Worm (Caenorhabditis elegans): ENCODE measurements around the gene nspc-7.

The nspc-7 gene

DNA sequence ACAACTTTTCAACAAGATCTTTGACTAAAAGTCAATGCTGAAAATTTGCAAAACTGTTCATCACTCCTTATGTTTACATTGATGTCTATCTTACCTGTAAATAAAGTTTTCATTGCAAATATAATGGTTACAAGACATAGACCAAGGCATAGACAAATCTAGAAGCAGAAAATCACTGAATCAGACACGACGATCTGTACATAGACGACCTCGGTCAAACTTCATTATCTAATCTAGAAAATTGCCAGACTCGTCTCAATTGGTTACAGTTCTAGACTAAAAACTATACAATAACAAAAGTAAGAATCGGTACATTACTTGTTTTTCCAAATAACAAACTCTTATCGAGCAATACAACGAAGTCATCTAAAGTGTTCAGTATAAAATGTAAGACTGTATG, 40.7 kb upstream of the nspc-7 start, which contains the start of gene grd-4 (continued):
- no peak for TF ChIP-seq bed-2 (GFP tag; IDR thresholded peaks at IDR 0.05)

DNA sequence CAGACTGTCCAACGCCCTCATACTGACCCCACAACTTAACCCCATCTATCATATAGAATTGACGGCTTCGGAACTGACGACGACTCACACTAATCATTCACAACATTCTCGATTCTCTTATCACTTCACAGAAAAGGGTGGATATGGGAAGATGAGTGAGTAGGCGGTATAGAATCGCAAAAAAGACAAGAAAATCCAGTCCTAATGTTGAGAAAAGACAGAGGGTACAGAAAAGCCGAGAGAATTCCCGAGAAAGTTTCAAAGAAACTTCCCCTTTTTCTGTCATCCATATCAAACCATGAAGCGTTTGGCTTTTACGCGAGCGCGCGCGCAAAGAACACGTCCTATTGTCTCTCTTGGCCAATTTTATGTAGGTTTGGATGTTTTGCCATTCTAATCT, 37.5 kb upstream of the nspc-7 start:
- TF ChIP-seq attf-6 (GFP tag; IDR thresholded peaks at IDR 0.05) (no peak), mel-28 (tag; optimal IDR thresholded peaks at IDR 0.05; ENCODE audit: borderline replicate concordance) (no peak), ceh-91 (GFP tag; IDR thresholded peaks at IDR 0.05) (no peak), nhr-179 (tag; optimal IDR thresholded peaks at IDR 0.05) (no peak), dpff-1 (tag; optimal IDR thresholded peaks at IDR 0.05) (no peak), mes-4 (tag; optimal IDR thresholded peaks at IDR 0.05) (no peak), snpc-1.3 (tag; optimal IDR thresholded peaks at IDR 0.05; ENCODE audit: insufficient read depth) (no peak), nfyb-1 (GFP tag; IDR thresholded peaks at IDR 0.05) (no peak), egl-44 (GFP tag; IDR thresholded peaks at IDR 0.05) (no peak), let-607 (tag; optimal IDR thresholded peaks at IDR 0.05) (no peak), F57A8.1 (GFP tag; optimal IDR thresholded peaks at IDR 0.05) (no peak), F22D6.2 (tag; optimal IDR thresholded peaks at IDR 0.05) (no peak), F10E7.11 (tag; optimal IDR thresholded peaks at IDR 0.05) (no peak), Y95B8A.8 (GFP tag; IDR thresholded peaks at IDR 0.05) (no peak), ztf-22 (GFP tag; optimal IDR thresholded peaks at IDR 0.05) (no peak)

DNA sequence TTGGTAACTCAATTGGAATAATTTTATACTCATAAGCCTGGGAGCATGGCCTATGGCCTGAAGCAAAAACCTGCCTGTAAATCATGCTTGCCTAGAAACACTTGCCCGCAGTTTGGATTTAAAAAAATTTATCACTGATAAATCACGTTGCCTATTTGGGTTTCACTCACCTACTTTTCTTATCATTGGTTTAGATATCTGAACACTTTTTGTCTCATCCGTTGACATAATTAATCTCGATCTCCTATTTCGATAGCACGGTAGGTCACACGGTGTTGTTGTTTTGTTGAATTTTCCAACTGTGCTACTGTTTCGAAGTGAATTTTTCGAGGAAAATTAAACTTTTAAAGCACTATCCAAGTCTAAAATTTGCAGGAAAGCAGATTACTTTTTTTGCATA, 34.6 kb upstream of the nspc-7 start:
- TF ChIP-seq B0019.2 (GFP tag; conservative IDR thresholded peaks at IDR 0.05) (no peak), hmg-1.2 (GFP tag; IDR thresholded peaks at IDR 0.05) (no peak), snpc-1.1 (tag; optimal IDR thresholded peaks at IDR 0.05; ENCODE audit: insufficient read depth) (no peak), nfya-1 (tag; optimal IDR thresholded peaks at IDR 0.05; ENCODE audit: borderline replicate concordance, insufficient read depth) (no peak), F22D6.2 (tag; optimal IDR thresholded peaks at IDR 0.05) (no peak), unc-130 (GFP tag; optimal IDR thresholded peaks at IDR 0.05) (no peak), athp-1 (tag; optimal IDR thresholded peaks at IDR 0.05) (no peak)

DNA sequence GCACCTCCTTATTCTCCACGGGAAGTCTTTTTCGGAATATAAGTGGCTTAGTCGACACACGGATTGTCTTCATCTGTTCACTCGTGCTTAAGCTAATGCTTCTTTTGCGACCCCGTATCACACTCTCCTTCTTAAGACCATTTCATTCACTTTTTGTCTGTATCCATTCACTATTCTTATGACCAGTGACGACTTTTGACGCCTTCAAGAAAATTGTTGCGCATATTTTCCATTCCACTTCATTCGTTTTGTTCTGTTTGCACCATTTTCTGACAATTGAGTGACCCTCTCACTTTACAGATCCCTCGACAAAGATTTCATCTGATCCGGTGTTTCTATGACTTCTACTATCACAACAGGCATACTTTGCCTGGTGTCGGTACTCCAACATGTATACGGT, 34.1 kb upstream of the nspc-7 start, which contains the start of gene H03E18.1:
H03E18.1 (plus strand) TSS at position 301 of the 400 bp plus-strand sequence.
- TF ChIP-seq tlf-1 (GFP tag; optimal IDR thresholded peaks at IDR 0.05) (no peak), attf-5 (GFP tag; optimal IDR thresholded peaks at IDR 0.05) (no peak), ztf-18 (tag; optimal IDR thresholded peaks at IDR 0.05) (no peak), fkh-3 (tag; optimal IDR thresholded peaks at IDR 0.05) (no peak), nhr-80 (tag; optimal IDR thresholded peaks at IDR 0.05) (no peak), F10E7.11 (tag; optimal IDR thresholded peaks at IDR 0.05) (no peak), Y67H2A.10 (GFP tag; conservative IDR thresholded peaks at IDR 0.05) (no peak), cebp-1 (GFP tag; IDR thresholded peaks at IDR 0.05) (no peak), cebp-1 (tag; optimal IDR thresholded peaks at IDR 0.05) (no peak), F39B2.1 (GFP tag; IDR thresholded peaks at IDR 0.05) (no peak), zfh-2 (GFP tag; conservative IDR thresholded peaks at IDR 0.05) (no peak), hmg-1.2 (GFP tag; IDR thresholded peaks at IDR 0.05) (no peak), madf-6 (GFP tag; IDR thresholded peaks at IDR 0.05) (no peak), C06A6.2 (GFP tag; conservative IDR thresholded peaks at IDR 0.05) (no peak), T07F8.4 (tag; optimal IDR thresholded peaks at IDR 0.05) (no peak)
